Fruit fly (Drosophila melanogaster): Measurements from ENCODE around the gene CG18048.

dm6 chr3R:6342702-6343101 is 3.2 kb upstream of the CG18048 start, which contains the start of gene CG10298:
- no peak for TF ChIP-seq Crg-1 (GFP tag; optimal IDR thresholded peaks at IDR 0.05)
- no peak for TF ChIP-seq cic (GFP tag; optimal IDR thresholded peaks at IDR 0.05)
- no peak for TF ChIP-seq CG12768 (GFP tag; optimal IDR thresholded peaks at IDR 0.05)
- no peak for TF ChIP-seq CG7045 (GFP tag; optimal IDR thresholded peaks at IDR 0.05)
- TF ChIP-seq CG7101 (tag; optimal IDR thresholded peaks at IDR 0.05), result no peak
- TF ChIP-seq pad (GFP tag; optimal IDR thresholded peaks at IDR 0.05), result no peak
- TF ChIP-seq bab1 (GFP tag; optimal IDR thresholded peaks at IDR 0.05), result no peak
- TF ChIP-seq Clk (GFP tag; optimal IDR thresholded peaks at IDR 0.05), result no peak
